Fruit fly (Drosophila melanogaster) whole organism, embryonic: ENCODE data around the gene Sgp.

ENCODE experiments used
- Bdp1 ChIP-seq: fragments of 200-800 bp; sonication (Bioruptor generic); optimal IDR thresholded peaks from 3 replicates; lab custom pipeline; 2016; ENCODE audit warnings: missing biosample characterization, missing genetic modification characterization
- CG10462 ChIP-seq: fragments of 200-800 bp; sonication (Bioruptor generic); optimal IDR thresholded peaks from 2 replicates; lab custom pipeline; 2016; ENCODE audit warnings: missing biosample characterization, missing genetic modification characterization
- CG11695 ChIP-seq: fragments of 200-800 bp; sonication (Bioruptor generic); IDR thresholded peaks from 3 replicates; pipeline ENCODE4 v1.3.6; 2022; ENCODE audit warnings: missing biosample characterization, missing genetic modification characterization
- CG13123 ChIP-seq: fragments of 200-800 bp; sonication (Bioruptor generic); optimal IDR thresholded peaks from 2 replicates; lab custom pipeline; 2016; ENCODE audit warnings: missing biosample characterization, missing genetic modification characterization
- CG13287 ChIP-seq: fragments of 200-800 bp; sonication (Bioruptor generic); IDR thresholded peaks from 2 replicates; pipeline ENCODE4 v1.3.6; 2022; ENCODE audit warnings: missing biosample characterization, missing genetic modification characterization; ENCODE audit not compliant: partially characterized antibody
- CG13894 ChIP-seq: fragments of 200-800 bp; sonication (Bioruptor generic); optimal IDR thresholded peaks from 3 replicates; lab custom pipeline; 2018; ENCODE audit warnings: missing biosample characterization, mild to moderate bottlenecking, missing genetic modification characterization, moderate library complexity
- CG15479 ChIP-seq: fragments of 200-800 bp; sonication (Bioruptor generic); optimal IDR thresholded peaks from 3 replicates; lab custom pipeline; 2019; ENCODE audit warnings: missing biosample characterization, mild to moderate bottlenecking, missing genetic modification characterization, moderate library complexity
- CG32532 ChIP-seq: fragments of 200-800 bp; sonication (Bioruptor generic); IDR thresholded peaks from 2 replicates; pipeline ENCODE4 v1.3.6; 2022; ENCODE audit warnings: missing biosample characterization, missing genetic modification characterization
- CG3407 ChIP-seq: fragments of 200-800 bp; sonication (Bioruptor generic); optimal IDR thresholded peaks from 2 replicates; lab custom pipeline; 2018; ENCODE audit warnings: missing biosample characterization, mild to moderate bottlenecking, missing genetic modification characterization
- CG4360 ChIP-seq: fragments of 200-800 bp; sonication (Bioruptor generic); IDR thresholded peaks from 2 replicates; pipeline ENCODE4 v1.3.6; 2022; ENCODE audit warnings: missing biosample characterization, missing genetic modification characterization
- CG4617 ChIP-seq: fragments of 200-800 bp; sonication (Bioruptor generic); optimal IDR thresholded peaks from 3 replicates; lab custom pipeline; 2016; ENCODE audit warnings: missing biosample characterization, missing genetic modification characterization, borderline replicate concordance
- CG5953 ChIP-seq: fragments of 200-800 bp; sonication (Bioruptor generic); IDR thresholded peaks from 2 replicates; pipeline ENCODE4 v1.3.6; 2022; ENCODE audit warnings: missing biosample characterization, missing genetic modification characterization
- CG7963 ChIP-seq: fragments of 200-800 bp; sonication (Bioruptor generic); IDR thresholded peaks from 3 replicates; pipeline ENCODE4 v1.3.6; 2022; ENCODE audit warnings: missing biosample characterization, missing genetic modification characterization; ENCODE audit not compliant: partially characterized antibody
- CoRest ChIP-seq: fragments of 200-800 bp; sonication (Bioruptor generic); optimal IDR thresholded peaks from 3 replicates; lab custom pipeline; 2018; ENCODE audit warnings: missing biosample characterization, mild to moderate bottlenecking, missing genetic modification characterization, moderate library complexity
- Dek ChIP-seq: fragments of 200-800 bp; sonication (Bioruptor generic); optimal IDR thresholded peaks from 3 replicates; lab custom pipeline; 2019; ENCODE audit warnings: missing biosample characterization, mild to moderate bottlenecking, missing genetic modification characterization, moderate library complexity
- Ets65A ChIP-seq: fragments of 200-800 bp; sonication (Bioruptor generic); peaks from one replicate; lab custom pipeline; 2016; ENCODE audit warnings: missing biosample characterization, missing genetic modification characterization
- Hand ChIP-seq: fragments of 200-800 bp; sonication (Bioruptor generic); optimal IDR thresholded peaks from 2 replicates; lab custom pipeline; 2017; ENCODE audit warnings: mild to moderate bottlenecking, missing biosample characterization, missing genetic modification reagents, missing genetic modification characterization
- NfI ChIP-seq: fragments of 200-800 bp; sonication (Bioruptor generic); optimal IDR thresholded peaks from 3 replicates; lab custom pipeline; 2018; ENCODE audit warnings: missing biosample characterization, mild to moderate bottlenecking, missing genetic modification characterization, moderate library complexity
- PHDP ChIP-seq: fragments of 200-800 bp; sonication (Bioruptor generic); optimal IDR thresholded peaks from 3 replicates; lab custom pipeline; 2018; ENCODE audit warnings: missing biosample characterization, mild to moderate bottlenecking, missing genetic modification characterization, moderate library complexity
- Side ChIP-seq: fragments of 200-800 bp; sonication (Bioruptor generic); optimal IDR thresholded peaks from 2 replicates; lab custom pipeline; 2016; ENCODE audit warnings: missing biosample characterization, missing genetic modification characterization
- Sin3A ChIP-seq: fragments of >200 bp; optimal IDR thresholded peaks from 2 replicates; lab custom pipeline; 2018
- Stat92E ChIP-seq, 3 experiments: fragments of >200 bp in 2 of 3; fragments of 200-800 bp in 1 of 3; sonication (Bioruptor generic) in 1 of 3; optimal IDR thresholded peaks; 2 replicates each; lab custom pipeline; 2017 to 2019; ENCODE audit warnings: missing biosample characterization in 3 of 3, missing genetic modification characterization in 3 of 3, mild to moderate bottlenecking in 1 of 3, moderate library complexity in 1 of 3
- Taf1 ChIP-seq: fragments of 200-800 bp; sonication (Bioruptor generic); IDR thresholded peaks from 2 replicates; pipeline ENCODE4 v1.3.6; 2022; ENCODE audit warnings: missing biosample characterization, missing genetic modification characterization
- Vsx1 ChIP-seq: fragments of 200-800 bp; sonication (Bioruptor generic); optimal IDR thresholded peaks from 2 replicates; lab custom pipeline; 2017; ENCODE audit warnings: missing biosample characterization, mild to moderate bottlenecking, missing genetic modification characterization, missing genetic modification reagents
- ash1 ChIP-seq: fragments of 200-800 bp; sonication (Bioruptor generic); optimal IDR thresholded peaks from 2 replicates; lab custom pipeline; 2018; ENCODE audit warnings: missing biosample characterization, mild to moderate bottlenecking, missing genetic modification characterization
- bowl ChIP-seq: fragments of 200-800 bp; sonication (Bioruptor generic); IDR thresholded peaks from 2 replicates; pipeline ENCODE4 v1.3.6; 2022; ENCODE audit warnings: missing biosample characterization, missing genetic modification characterization
- cas ChIP-seq: fragments of 200-800 bp; sonication (Bioruptor generic); IDR thresholded peaks from 2 replicates; pipeline ENCODE4 v1.3.6; 2022; ENCODE audit warnings: missing biosample characterization, missing genetic modification characterization
- chm ChIP-seq: fragments of 200-800 bp; sonication (Bioruptor generic); IDR thresholded peaks from 2 replicates; pipeline ENCODE4 v1.3.6; 2022; ENCODE audit warnings: missing biosample characterization, missing genetic modification characterization
- ci ChIP-seq: fragments of 200-800 bp; sonication (Bioruptor generic); IDR thresholded peaks from 3 replicates; pipeline ENCODE4 v1.3.6; 2022; ENCODE audit warnings: missing biosample characterization, missing genetic modification characterization
- da ChIP-seq: fragments of 200-800 bp; sonication (Bioruptor generic); optimal IDR thresholded peaks from 2 replicates; lab custom pipeline; 2016; ENCODE audit warnings: missing biosample characterization, missing genetic modification characterization
- dimm ChIP-seq: fragments of 200-800 bp; sonication (Bioruptor generic); IDR thresholded peaks from 2 replicates; pipeline ENCODE4 v1.3.6; 2022; ENCODE audit warnings: missing biosample characterization, missing genetic modification characterization
- eve ChIP-seq, 2 experiments: fragments of >200 bp; optimal IDR thresholded peaks; 2 replicates each; lab custom pipeline; 2017; ENCODE audit warnings: missing biosample characterization in 2 of 2, missing genetic modification characterization in 2 of 2
- fd64A ChIP-seq: fragments of 200-800 bp; sonication (Bioruptor generic); optimal IDR thresholded peaks from 3 replicates; lab custom pipeline; 2018; ENCODE audit warnings: missing biosample characterization, mild to moderate bottlenecking, missing genetic modification characterization
- gsb ChIP-seq: fragments of 200-800 bp; sonication (Bioruptor generic); IDR thresholded peaks from 2 replicates; pipeline ENCODE4 v1.3.6; 2022; ENCODE audit warnings: missing biosample characterization, missing genetic modification characterization
- ham ChIP-seq: fragments of 200-800 bp; sonication (Bioruptor generic); IDR thresholded peaks from 2 replicates; pipeline ENCODE4 v1.3.6; 2022; ENCODE audit warnings: missing biosample characterization, missing genetic modification characterization
- lov ChIP-seq, 2 experiments: fragments of 200-800 bp in 1 of 2; fragments of >200 bp in 1 of 2; sonication (Bioruptor generic) in 1 of 2; IDR thresholded peaks in 1 of 2; optimal IDR thresholded peaks in 1 of 2; 2 replicates in 1 of 2; 3 replicates in 1 of 2; pipeline versions ENCODE4 v1.3.6 to Lab custom; 2017 to 2022; ENCODE audit warnings: missing biosample characterization in 1 of 2, missing genetic modification characterization in 1 of 2
- mam ChIP-seq: fragments of 200-800 bp; sonication (Bioruptor generic); optimal IDR thresholded peaks from 3 replicates; lab custom pipeline; 2016; ENCODE audit warnings: missing biosample characterization, missing genetic modification characterization
- nerfin-1 ChIP-seq: fragments of 200-800 bp; sonication (Bioruptor generic); optimal IDR thresholded peaks from 3 replicates; lab custom pipeline; 2019; ENCODE audit warnings: missing biosample characterization, mild to moderate bottlenecking, missing genetic modification characterization, moderate library complexity
- odd ChIP-seq: fragments of 200-800 bp; sonication (Bioruptor generic); optimal IDR thresholded peaks from 2 replicates; lab custom pipeline; 2017; ENCODE audit warnings: missing biosample characterization, mild to moderate bottlenecking, missing genetic modification characterization
- pfk ChIP-seq: fragments of 200-800 bp; sonication (Bioruptor generic); optimal IDR thresholded peaks from 2 replicates; lab custom pipeline; 2018; ENCODE audit warnings: missing biosample characterization, mild to moderate bottlenecking, missing genetic modification characterization, moderate library complexity
- pho ChIP-seq: fragments of 200-800 bp; sonication (Bioruptor generic); optimal IDR thresholded peaks from 2 replicates; lab custom pipeline; 2016; ENCODE audit warnings: missing biosample characterization, missing genetic modification characterization
- repo ChIP-seq: fragments of 200-800 bp; sonication (Bioruptor generic); optimal IDR thresholded peaks from 2 replicates; lab custom pipeline; 2016; ENCODE audit warnings: missing biosample characterization, missing genetic modification characterization
- shn ChIP-seq: fragments of 200-800 bp; sonication (Bioruptor generic); optimal IDR thresholded peaks from 3 replicates; lab custom pipeline; 2016; ENCODE audit warnings: missing biosample characterization, missing genetic modification characterization
- sim ChIP-seq: fragments of 200-800 bp; sonication (Bioruptor generic); IDR thresholded peaks from 2 replicates; pipeline ENCODE4 v1.3.6; 2022; ENCODE audit warnings: missing biosample characterization, missing genetic modification characterization
- sisA ChIP-seq: fragments of 200-800 bp; sonication (Bioruptor generic); IDR thresholded peaks from 2 replicates; pipeline ENCODE4 v1.3.6; 2022; ENCODE audit warnings: missing biosample characterization, missing genetic modification characterization
- stc ChIP-seq: fragments of 200-800 bp; sonication (Bioruptor generic); IDR thresholded peaks from 2 replicates; pipeline ENCODE4 v1.3.6; 2022; ENCODE audit warnings: missing biosample characterization, missing genetic modification characterization
- tna ChIP-seq: fragments of 200-800 bp; sonication (Bioruptor generic); IDR thresholded peaks from 2 replicates; pipeline ENCODE4 v1.3.6; 2022; ENCODE audit warnings: missing biosample characterization, missing genetic modification characterization; ENCODE audit not compliant: partially characterized antibody
- toy ChIP-seq: fragments of 200-800 bp; sonication (Bioruptor generic); IDR thresholded peaks from 2 replicates; pipeline ENCODE4 v1.3.6; 2022; ENCODE audit warnings: missing biosample characterization, missing genetic modification characterization
- wdn ChIP-seq: fragments of 200-800 bp; sonication (Bioruptor generic); IDR thresholded peaks from 2 replicates; pipeline ENCODE4 v1.3.6; 2022; ENCODE audit warnings: missing biosample characterization, missing genetic modification characterization
- wor ChIP-seq: fragments of 200-800 bp; sonication (Bioruptor generic); IDR thresholded peaks from 2 replicates; pipeline ENCODE4 v1.3.6; 2022; ENCODE audit warnings: missing biosample characterization, missing genetic modification characterization
- yki ChIP-seq: fragments of >200 bp; optimal IDR thresholded peaks from 3 replicates; lab custom pipeline; 2018
- zf30C ChIP-seq: fragments of 200-800 bp; sonication (Bioruptor generic); optimal IDR thresholded peaks from 3 replicates; lab custom pipeline; 2018; ENCODE audit warnings: missing biosample characterization, mild to moderate bottlenecking, missing genetic modification characterization
- zfh2 ChIP-seq: fragments of 200-800 bp; sonication (Bioruptor generic); optimal IDR thresholded peaks from 2 replicates; lab custom pipeline; 2016; ENCODE audit warnings: missing biosample characterization, missing genetic modification characterization

The Sgp gene

DNA sequence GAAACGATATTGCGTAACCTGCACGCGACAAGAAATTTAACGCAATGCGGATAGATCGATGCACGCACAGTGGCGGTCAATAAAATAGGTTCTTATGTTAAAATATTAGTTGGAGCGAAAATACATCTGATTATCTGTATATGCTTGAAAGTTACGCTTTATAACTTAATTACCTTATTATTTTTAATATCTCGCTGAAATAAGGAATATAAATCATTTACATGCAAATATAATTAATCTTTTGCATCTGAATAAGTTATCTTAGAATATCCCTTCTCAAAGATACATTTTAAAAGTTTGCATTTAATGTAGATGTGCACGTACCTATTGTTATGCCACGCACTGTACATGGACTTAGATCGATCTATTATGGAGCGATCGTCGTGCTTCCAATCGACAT is 47.8 kb upstream of the Sgp start (continued):
- TF ChIP-seq bowl (no peak), Stat92E (GFP tag; optimal IDR thresholded peaks at IDR 0.05; lab: Kevin White, UChicago) (no peak), repo (GFP tag; lab: Kevin White, UChicago) (no peak), mam (GFP tag; lab: Kevin White, UChicago) (no peak), Bdp1 (GFP tag; lab: Kevin White, UChicago) (no peak), stc (no peak), NfI (GFP tag; lab: Kevin White, UChicago) (no peak), shn (GFP tag; lab: Kevin White, UChicago) (no peak), PHDP (tag; lab: Kevin White, UChicago) (peak; percentile 15), da (no peak), sisA (GFP tag; lab: Robert Waterston, UW) (peak; percentile 17; the same call in 1 of the 2 replicates), wor (GFP tag; lab: Robert Waterston, UW) (no peak), cas (GFP tag; lab: Robert Waterston, UW) (no peak), CG13123 (GFP tag; lab: Kevin White, UChicago) (no peak), chm (GFP tag; lab: Robert Waterston, UW) (no peak), fd64A (GFP tag; lab: Kevin White, UChicago) (no peak), CG13287 (GFP tag; lab: Robert Waterston, UW) (no peak), CG4617 (no peak), Vsx1 (GFP tag; lab: Kevin White, UChicago) (no peak), CG7963 (GFP tag; lab: Robert Waterston, UW) (no peak), lov (optimal IDR thresholded peaks at IDR 0.05; lab: Kevin White, UChicago) (no peak), lov (GFP tag; IDR thresholded peaks at IDR 0.05; lab: Robert Waterston, UW) (no peak), Sin3A (no peak), zf30C (GFP tag; lab: Kevin White, UChicago) (no peak), Side (GFP tag; lab: Kevin White, UChicago) (no peak), CG13894 (tag; lab: Kevin White, UChicago) (no peak), Taf1 (GFP tag; lab: Robert Waterston, UW) (no peak), ash1 (no peak), tna (GFP tag; lab: Robert Waterston, UW) (no peak), Hand (GFP tag; lab: Kevin White, UChicago) (no peak), pho (GFP tag; lab: Kevin White, UChicago) (no peak), ham (GFP tag; lab: Robert Waterston, UW) (no peak), gsb (no peak), odd (GFP tag; lab: Kevin White, UChicago) (no peak), zfh2 (no peak), dimm (GFP tag; lab: Robert Waterston, UW) (no peak), CG5953 (GFP tag; lab: Robert Waterston, UW) (no peak), CG15479 (GFP tag; lab: Kevin White, UChicago) (no peak), wdn (GFP tag; lab: Robert Waterston, UW) (no peak), toy (GFP tag; lab: Robert Waterston, UW) (no peak), CoRest (peak; percentile 32), ci (GFP tag; lab: Robert Waterston, UW) (no peak), CG10462 (GFP tag; lab: Kevin White, UChicago) (no peak), CG11695 (0 out of 3 replicates have a peak, but pooled peaks have one; percentile 16), yki (lab: Kevin White, UChicago) (no peak), CG3407 (GFP tag; lab: Kevin White, UChicago) (no peak), nerfin-1 (tag; lab: Kevin White, UChicago) (no peak), pfk (GFP tag; lab: Kevin White, UChicago) (no peak), Dek (tag; lab: Kevin White, UChicago) (no peak), sim (GFP tag; lab: Robert Waterston, UW) (no peak), CG32532 (GFP tag; lab: Robert Waterston, UW) (no peak), eve (GFP tag; optimal IDR thresholded peaks at IDR 0.05; lab: Kevin White, UChicago) (no peak), CG4360 (GFP tag; lab: Robert Waterston, UW) (no peak), Ets65A (GFP tag; lab: Kevin White, UChicago) (no peak)
